Fruit fly (Drosophila melanogaster): ENCODE results near the gene CG14435.

Gene CG14435

dm6 chrX:6863289-6863938, 19.7 kb upstream of the CG14435 start, which contains the start of gene CG43736:
CG43736 (plus strand) TSS chrX:6863888.
- peak; percentile 86 for TF ChIP-seq her (GFP tag; optimal IDR thresholded peaks at IDR 0.05)
- TF ChIP-seq CG12744 (GFP tag; optimal IDR thresholded peaks at IDR 0.05), result peak; percentile 90
- peak; percentile 96 for TF ChIP-seq CG4424 (GFP tag; optimal IDR thresholded peaks at IDR 0.05)
- TF ChIP-seq vnd (GFP tag; IDR thresholded peaks at IDR 0.05; ENCODE audit: partially characterized antibody), result no peak
- peak; percentile 85 for TF ChIP-seq pb (GFP tag; optimal IDR thresholded peaks at IDR 0.05)
- TF ChIP-seq pum (GFP tag; optimal IDR thresholded peaks at IDR 0.05), result peak; percentile 91
- TF ChIP-seq Dip3 (GFP tag; optimal IDR thresholded peaks at IDR 0.05), result peak; percentile 91
- TF ChIP-seq tll (GFP tag; optimal IDR thresholded peaks at IDR 0.05), result no peak
- TF ChIP-seq croc (GFP tag; conservative IDR thresholded peaks at IDR 0.05), result peak; percentile 90
- TF ChIP-seq Dad (GFP tag; optimal IDR thresholded peaks at IDR 0.05), result peak; percentile 88
- peak; percentile 96 for TF ChIP-seq Ssrp (tag; optimal IDR thresholded peaks at IDR 0.05)
- no peak for TF ChIP-seq hbn (GFP tag; IDR thresholded peaks at IDR 0.05; ENCODE audit: partially characterized antibody)
- no peak for TF ChIP-seq ato (GFP tag; IDR thresholded peaks at IDR 0.05; ENCODE audit: partially characterized antibody)
- TF ChIP-seq Mes4 (GFP tag; optimal IDR thresholded peaks at IDR 0.05), result peak; percentile 89
- peak; percentile 89 for TF ChIP-seq CG6683 (GFP tag; optimal IDR thresholded peaks at IDR 0.05)
- TF ChIP-seq crol (GFP tag; IDR thresholded peaks at IDR 0.05), result no peak
- peak; percentile 84 for TF ChIP-seq al (GFP tag; IDR thresholded peaks at IDR 0.05)
- no peak for TF ChIP-seq hb (GFP tag; IDR thresholded peaks at IDR 0.05; ENCODE audit: partially characterized antibody)
- peak; percentile 56 for TF ChIP-seq CG15073 (GFP tag; optimal IDR thresholded peaks at IDR 0.05)
- peak; percentile 78 for TF ChIP-seq Hey (tag; optimal IDR thresholded peaks at IDR 0.05)
- TF ChIP-seq CG17359 (tag; optimal IDR thresholded peaks at IDR 0.05), result peak; percentile 97
- TF ChIP-seq nom (GFP tag; optimal IDR thresholded peaks at IDR 0.05), result peak; percentile 83
- TF ChIP-seq ftz-f1 (GFP tag; optimal IDR thresholded peaks at IDR 0.05), result peak; percentile 20
- peak; percentile 90 for TF ChIP-seq tgo (GFP tag; IDR thresholded peaks at IDR 0.05)
- TF ChIP-seq GATAe (GFP tag; conservative IDR thresholded peaks at IDR 0.05), result peak; percentile 73
- peak; percentile 94 for TF ChIP-seq ATbp (GFP tag; optimal IDR thresholded peaks at IDR 0.05)
- peak; percentile 79 for TF ChIP-seq ttk (GFP tag; IDR thresholded peaks at IDR 0.05)
- no peak for TF ChIP-seq Bgb (GFP tag; IDR thresholded peaks at IDR 0.05; ENCODE audit: partially characterized antibody)
- peak; percentile 91 for TF ChIP-seq Xrp1 (GFP tag; IDR thresholded peaks at IDR 0.05)
- no peak for TF ChIP-seq aop (GFP tag; IDR thresholded peaks at IDR 0.05)
- peak; percentile 69 for TF ChIP-seq CG2116 (GFP tag; optimal IDR thresholded peaks at IDR 0.05)
- TF ChIP-seq Six4 (GFP tag; optimal IDR thresholded peaks at IDR 0.05), result peak; percentile 94
- no peak for TF ChIP-seq tna (GFP tag; IDR thresholded peaks at IDR 0.05; ENCODE audit: partially characterized antibody)
- TF ChIP-seq kah (GFP tag; optimal IDR thresholded peaks at IDR 0.05), result peak; percentile 93
- peak; percentile 84 to 94 for TF ChIP-seq Pdp1 (GFP tag; optimal IDR thresholded peaks at IDR 0.05)
- no peak for TF ChIP-seq CG16813 (GFP tag; IDR thresholded peaks at IDR 0.05; ENCODE audit: partially characterized antibody)
- peak; percentile 75 for TF ChIP-seq ap (GFP tag; IDR thresholded peaks at IDR 0.05)
- TF ChIP-seq CG8388 (GFP tag; optimal IDR thresholded peaks at IDR 0.05), result peak; percentile 95
- TF ChIP-seq bowl (GFP tag; IDR thresholded peaks at IDR 0.05), result no peak
- TF ChIP-seq Vsx1 (GFP tag; optimal IDR thresholded peaks at IDR 0.05), result peak; percentile 91
- peak; percentile 89 for TF ChIP-seq HLH3B (GFP tag; IDR thresholded peaks at IDR 0.05)
- TF ChIP-seq zfh2 (GFP tag; optimal IDR thresholded peaks at IDR 0.05), result peak; percentile 81
- TF ChIP-seq Abd-B (GFP tag; optimal IDR thresholded peaks at IDR 0.05), result peak; percentile 96
- TF ChIP-seq CkIIα-i1 (GFP tag; IDR thresholded peaks at IDR 0.05), result 0 out of 2 replicates have a peak, but pooled peaks have one; percentile 23
- peak; percentile 41; the same call in 1 of the 2 replicates for TF ChIP-seq Dip2 (GFP tag; IDR thresholded peaks at IDR 0.05)
- TF ChIP-seq Atf6 (GFP tag; IDR thresholded peaks at IDR 0.05), result peak; percentile 91
- peak; percentile 62; the same call in 1 of the 2 replicates for TF ChIP-seq Rx (GFP tag; IDR thresholded peaks at IDR 0.05)
- TF ChIP-seq Ptx1 (GFP tag; IDR thresholded peaks at IDR 0.05), result peak; percentile 91

Measured in whole organism, embryonic.